Worm (Caenorhabditis elegans) whole organism, L3 larva: Measurements from ENCODE around the gene pgp-3.

Experiments used
- R02D3.7 ChIP-seq: fragments of 150-350 bp; optimal IDR thresholded peaks from 2 replicates; lab custom pipeline; 2014; ENCODE audit warnings: missing biosample characterization, missing genetic modification characterization
- fkh-10 ChIP-seq: sonication (generic microtip); optimal IDR thresholded peaks from 2 replicates; lab custom pipeline; 2017; ENCODE audit warnings: missing biosample characterization, missing genetic modification reagents, missing genetic modification characterization
- fos-1 ChIP-seq: fragments of 150-350 bp; optimal IDR thresholded peaks from 2 replicates; lab custom pipeline; 2014; ENCODE audit warnings: missing biosample characterization, missing genetic modification characterization
- lin-15B ChIP-seq: fragments of 150-350 bp; optimal IDR thresholded peaks from 2 replicates; lab custom pipeline; 2014; ENCODE audit warnings: missing biosample characterization, missing genetic modification characterization
- tbx-2 ChIP-seq: sonication (generic microtip); optimal IDR thresholded peaks from 2 replicates; lab custom pipeline; 2016; ENCODE audit warnings: mild to moderate bottlenecking, missing genetic modification characterization, missing compliant biosample characterization

DNA sequence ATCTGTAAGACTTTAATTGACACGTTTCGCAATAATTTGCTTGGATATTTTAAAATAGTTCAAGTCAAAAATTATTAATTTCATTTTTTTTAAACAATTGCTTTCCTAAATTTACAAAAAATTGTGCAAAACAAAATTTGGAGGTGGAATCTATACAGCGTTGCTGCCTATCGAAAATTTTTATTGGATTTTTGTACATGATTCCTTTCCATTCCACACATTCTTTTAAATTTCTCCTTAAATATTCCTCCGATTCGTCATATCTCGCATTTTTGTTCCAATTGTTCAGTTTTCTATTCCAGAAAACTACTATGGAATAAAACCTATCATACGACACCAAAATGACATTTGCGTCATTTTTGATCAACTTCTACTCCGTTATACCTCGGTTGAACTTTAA lies 16.5 kb downstream of the pgp-3 start, which contains the start of gene ttyh-1:
- no peak for TF ChIP-seq fos-1 (tag; lab: Kevin White, UChicago)
- no peak for TF ChIP-seq fkh-10
- no peak for TF ChIP-seq lin-15B (tag; lab: Kevin White, UChicago)
- no peak for TF ChIP-seq R02D3.7 (tag; lab: Kevin White, UChicago)
- no peak for TF ChIP-seq tbx-2 (tag; lab: Kevin White, UChicago)
